Fruit fly (Drosophila melanogaster): ENCODE measurements around the gene AstCC.
A peak's percentile ranks its signal among the peaks of the same experiment; 100 is the strongest.

AstCC gene

dm6 chr2L:11065106-11065878 is 19.7 kb downstream of the AstCC start:
- peak in 1 of 2 experiments; percentile 79 for TF ChIP-seq foxo (GFP tag; optimal IDR thresholded peaks at IDR 0.05)
- peak; percentile 72 for TF ChIP-seq fru (GFP tag; optimal IDR thresholded peaks at IDR 0.05)
- TF ChIP-seq Mio (GFP tag; optimal IDR thresholded peaks at IDR 0.05): no peak
- TF ChIP-seq psq (GFP tag; optimal IDR thresholded peaks at IDR 0.05): peak; percentile 76
- TF ChIP-seq tai (GFP tag; optimal IDR thresholded peaks at IDR 0.05): no peak
- TF ChIP-seq jim (GFP tag; optimal IDR thresholded peaks at IDR 0.05): peak; percentile 34
- TF ChIP-seq ey (GFP tag; optimal IDR thresholded peaks at IDR 0.05): peak; percentile 53
- TF ChIP-seq OdsH (GFP tag; optimal IDR thresholded peaks at IDR 0.05): peak; percentile 73
- no peak for TF ChIP-seq Vsx2 (GFP tag; optimal IDR thresholded peaks at IDR 0.05; ENCODE audit: partially characterized antibody)
- TF ChIP-seq Abd-B (GFP tag; optimal IDR thresholded peaks at IDR 0.05): no peak
- TF ChIP-seq Hr78 (GFP tag; optimal IDR thresholded peaks at IDR 0.05): no peak
- peak; percentile 20 for TF ChIP-seq CG32264 (GFP tag; optimal IDR thresholded peaks at IDR 0.05)
- peak; percentile 79 for TF ChIP-seq br (GFP tag; optimal IDR thresholded peaks at IDR 0.05)
- no peak for TF ChIP-seq Dfd (GFP tag; optimal IDR thresholded peaks at IDR 0.05)
- peak; percentile 83 for TF ChIP-seq HLH106 (tag; optimal IDR thresholded peaks at IDR 0.05)
- no peak for TF ChIP-seq GATAd (GFP tag; optimal IDR thresholded peaks at IDR 0.05)
- TF ChIP-seq rgr (GFP tag; optimal IDR thresholded peaks at IDR 0.05): peak; percentile 79
- peak; percentile 46 for TF ChIP-seq woc (GFP tag; optimal IDR thresholded peaks at IDR 0.05)
- peak; percentile 12 for TF ChIP-seq sage (GFP tag; optimal IDR thresholded peaks at IDR 0.05)
- peak; percentile 26 for TF ChIP-seq CG9705 (GFP tag; optimal IDR thresholded peaks at IDR 0.05)
- peak; percentile 12 for TF ChIP-seq CrebA (GFP tag; optimal IDR thresholded peaks at IDR 0.05; ENCODE audit: borderline replicate concordance)
- TF ChIP-seq pan (optimal IDR thresholded peaks at IDR 0.05): no peak
- TF ChIP-seq Hnf4 (GFP tag; optimal IDR thresholded peaks at IDR 0.05): peak; percentile 27
- TF ChIP-seq h (GFP tag; optimal IDR thresholded peaks at IDR 0.05): peak; percentile 80
- no peak for TF ChIP-seq Jra (GFP tag; optimal IDR thresholded peaks at IDR 0.05)
- no peak for TF ChIP-seq N (GFP tag; optimal IDR thresholded peaks at IDR 0.05)
- TF ChIP-seq dl (GFP tag; optimal IDR thresholded peaks at IDR 0.05; ENCODE audit: insufficient read depth in 1 of 2, partially characterized antibody in 2 of 2): no peak
- no peak for TF ChIP-seq usp (GFP tag; optimal IDR thresholded peaks at IDR 0.05)
- TF ChIP-seq brk (GFP tag; optimal IDR thresholded peaks at IDR 0.05): peak; percentile 50
- TF ChIP-seq Hr83 (GFP tag; optimal IDR thresholded peaks at IDR 0.05; ENCODE audit: poor library complexity, severe bottlenecking): peak; percentile 32
- no peak for TF ChIP-seq sv (GFP tag; optimal IDR thresholded peaks at IDR 0.05)
- TF ChIP-seq lola (GFP tag; optimal IDR thresholded peaks at IDR 0.05): no peak
- peak; percentile 60 for TF ChIP-seq dmrt93B (GFP tag; optimal IDR thresholded peaks at IDR 0.05)
- no peak for TF ChIP-seq Myc (optimal IDR thresholded peaks at IDR 0.05)
- TF ChIP-seq dsf (GFP tag; optimal IDR thresholded peaks at IDR 0.05; ENCODE audit: borderline replicate concordance): no peak
- TF ChIP-seq Dif (GFP tag; optimal IDR thresholded peaks at IDR 0.05; ENCODE audit: partially characterized antibody): no peak
- TF ChIP-seq Rel (GFP tag; optimal IDR thresholded peaks at IDR 0.05): peak; percentile 47
- TF ChIP-seq Rel (tag; optimal IDR thresholded peaks at IDR 0.05): peak; percentile 26
- TF ChIP-seq Sp1 (GFP tag; optimal IDR thresholded peaks at IDR 0.05): peak; percentile 82

DNA sequence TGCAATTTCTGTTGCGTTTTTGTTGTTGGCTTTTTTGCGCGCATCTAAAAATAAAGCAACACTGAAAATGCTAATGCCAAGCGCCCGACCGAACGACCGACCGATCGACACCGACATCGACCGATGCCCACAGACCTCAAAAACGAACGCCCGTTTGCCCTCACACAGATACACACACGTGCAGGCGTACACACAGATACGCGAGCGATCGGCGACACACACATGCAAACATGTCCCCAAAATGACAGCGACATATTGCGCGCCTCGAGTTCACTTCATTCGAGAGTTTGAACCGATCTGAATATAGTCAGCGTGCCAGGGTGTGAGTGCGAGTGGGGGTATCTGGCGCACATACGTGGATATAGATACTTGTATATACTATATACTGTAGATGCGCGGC is 23.9 kb downstream of the AstCC start:
- TF ChIP-seq ey (GFP tag; optimal IDR thresholded peaks at IDR 0.05): no peak
- no peak for TF ChIP-seq Sp1 (GFP tag; optimal IDR thresholded peaks at IDR 0.05)
- TF ChIP-seq usp (GFP tag; optimal IDR thresholded peaks at IDR 0.05): no peak
- no peak for TF ChIP-seq brk (GFP tag; optimal IDR thresholded peaks at IDR 0.05)
- TF ChIP-seq br (GFP tag; optimal IDR thresholded peaks at IDR 0.05): no peak
- no peak for TF ChIP-seq Vsx2 (GFP tag; optimal IDR thresholded peaks at IDR 0.05; ENCODE audit: partially characterized antibody)
- TF ChIP-seq Mio (GFP tag; optimal IDR thresholded peaks at IDR 0.05): no peak
- no peak for TF ChIP-seq HLH106 (tag; optimal IDR thresholded peaks at IDR 0.05)
- no peak for TF ChIP-seq sage (GFP tag; optimal IDR thresholded peaks at IDR 0.05)
- TF ChIP-seq Hnf4 (GFP tag; optimal IDR thresholded peaks at IDR 0.05): peak; percentile 49
- TF ChIP-seq h (GFP tag; optimal IDR thresholded peaks at IDR 0.05): peak; percentile 38
- peak; percentile 54 for TF ChIP-seq CrebA (GFP tag; optimal IDR thresholded peaks at IDR 0.05; ENCODE audit: borderline replicate concordance)
- no peak for TF ChIP-seq dl (GFP tag; optimal IDR thresholded peaks at IDR 0.05; ENCODE audit: insufficient read depth in 1 of 2, partially characterized antibody in 2 of 2)
- TF ChIP-seq CG9705 (GFP tag; optimal IDR thresholded peaks at IDR 0.05): no peak
- no peak for TF ChIP-seq woc (GFP tag; optimal IDR thresholded peaks at IDR 0.05)
- TF ChIP-seq Hr83 (GFP tag; optimal IDR thresholded peaks at IDR 0.05; ENCODE audit: poor library complexity, severe bottlenecking): peak; percentile 44
- TF ChIP-seq foxo (GFP tag; optimal IDR thresholded peaks at IDR 0.05): no peak
- no peak for TF ChIP-seq N (GFP tag; optimal IDR thresholded peaks at IDR 0.05)
- peak; percentile 10 for TF ChIP-seq Jra (GFP tag; optimal IDR thresholded peaks at IDR 0.05)
- TF ChIP-seq fru (GFP tag; optimal IDR thresholded peaks at IDR 0.05): no peak
- no peak for TF ChIP-seq dmrt93B (GFP tag; optimal IDR thresholded peaks at IDR 0.05)
- no peak for TF ChIP-seq Hr78 (GFP tag; optimal IDR thresholded peaks at IDR 0.05)
- no peak for TF ChIP-seq Rel (GFP tag; optimal IDR thresholded peaks at IDR 0.05)
- TF ChIP-seq Rel (tag; optimal IDR thresholded peaks at IDR 0.05): peak; percentile 26
- TF ChIP-seq jim (GFP tag; optimal IDR thresholded peaks at IDR 0.05): no peak
- TF ChIP-seq Dif (GFP tag; optimal IDR thresholded peaks at IDR 0.05; ENCODE audit: partially characterized antibody): peak; percentile 63
- TF ChIP-seq Myc (optimal IDR thresholded peaks at IDR 0.05): no peak
- TF ChIP-seq CG32264 (GFP tag; optimal IDR thresholded peaks at IDR 0.05): no peak
- no peak for TF ChIP-seq tai (GFP tag; optimal IDR thresholded peaks at IDR 0.05)

Data from whole organism, wandering third instar larva.